Fruit fly (Drosophila melanogaster) whole organism, pupa: ENCODE data around the gene betaTub85D.

ENCODE experiments used
- CG10348 ChIP-seq: fragments of 200-800 bp; sonication (Bioruptor generic); IDR thresholded peaks from 2 replicates; pipeline ENCODE4 v1.3.6; 2022; ENCODE audit warnings: missing biosample characterization, missing genetic modification characterization
- CG32121 ChIP-seq: fragments of 200-800 bp; sonication (Bioruptor generic); IDR thresholded peaks from 2 replicates; pipeline ENCODE4 v1.3.6; 2022; ENCODE audit warnings: missing biosample characterization, missing genetic modification characterization
- CG8159 ChIP-seq: fragments of 200-800 bp; sonication (Bioruptor generic); optimal IDR thresholded peaks from 3 replicates; lab custom pipeline; 2018; ENCODE audit warnings: missing biosample characterization, mild to moderate bottlenecking, missing genetic modification characterization, moderate library complexity
- CG8301 ChIP-seq: fragments of 200-800 bp; sonication (Bioruptor generic); optimal IDR thresholded peaks from 2 replicates; lab custom pipeline; 2018; ENCODE audit warnings: missing biosample characterization, mild to moderate bottlenecking, missing genetic modification characterization
- EcR ChIP-seq: fragments of 200-800 bp; sonication (Bioruptor generic); optimal IDR thresholded peaks from 3 replicates; lab custom pipeline; 2019; ENCODE audit warnings: missing biosample characterization, missing genetic modification characterization, mild to moderate bottlenecking, moderate library complexity, missing genetic modification reagents
- Ets98B ChIP-seq: fragments of 200-800 bp; sonication (Bioruptor generic); IDR thresholded peaks from 2 replicates; pipeline ENCODE4 v1.3.6; 2022; ENCODE audit warnings: missing biosample characterization, missing genetic modification characterization
- Snoo ChIP-seq: fragments of 200-800 bp; sonication (Bioruptor generic); optimal IDR thresholded peaks from 3 replicates; lab custom pipeline; 2017; ENCODE audit warnings: missing biosample characterization, mild to moderate bottlenecking, missing genetic modification characterization, inconsistent platforms
- fd96Ca ChIP-seq: fragments of 200-800 bp; sonication (Bioruptor generic); IDR thresholded peaks from 3 replicates; pipeline ENCODE4 v1.3.6; 2022; ENCODE audit warnings: missing biosample characterization, missing genetic modification characterization
- gl ChIP-seq: fragments of 200-800 bp; sonication (Bioruptor generic); optimal IDR thresholded peaks from 2 replicates; lab custom pipeline; 2018; ENCODE audit warnings: missing biosample characterization, mild to moderate bottlenecking, missing genetic modification characterization
- rn ChIP-seq: fragments of 200-800 bp; sonication (Bioruptor generic); IDR thresholded peaks from 2 replicates; pipeline ENCODE4 v1.3.6; 2022; ENCODE audit warnings: missing biosample characterization, missing genetic modification characterization

DNA sequence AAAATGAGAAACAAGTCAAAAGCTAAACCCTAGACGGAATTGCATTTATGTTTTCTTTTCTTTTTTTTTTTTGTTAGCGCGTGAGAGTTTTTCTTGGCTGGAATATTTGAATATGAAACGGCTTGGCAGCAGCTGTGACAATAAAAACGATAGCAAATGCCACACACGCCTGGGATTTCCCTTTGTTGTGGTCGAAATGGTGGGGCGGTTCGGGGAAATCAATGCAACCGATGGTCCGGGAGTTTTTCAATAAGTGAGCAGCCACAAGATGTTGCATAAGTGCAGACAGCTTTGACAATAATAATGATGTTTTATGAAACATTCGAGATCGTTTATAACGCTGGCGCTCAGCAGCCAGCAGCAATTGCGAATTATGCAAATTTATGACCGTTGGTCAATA, 33.3 kb downstream of the betaTub85D start:
- TF ChIP-seq fd96Ca (GFP tag; lab: Robert Waterston, UW) (no peak), EcR (no peak), gl (tag; lab: Kevin White, UChicago) (no peak), CG10348 (GFP tag; lab: Robert Waterston, UW) (no peak), CG8159 (tag; lab: Kevin White, UChicago) (no peak), CG32121 (no peak), rn (GFP tag; lab: Robert Waterston, UW) (no peak), Snoo (no peak), Ets98B (no peak), CG8301 (tag; lab: Kevin White, UChicago) (no peak)
